Fruit fly (Drosophila melanogaster): Measurements from ENCODE around the gene SkpA.
A peak's percentile ranks its signal among the peaks of the same experiment; 100 is the strongest.

dm6 chrX:620102-620430 is 35.8 kb upstream of the SkpA start, which contains the start of gene spdi:
- TF ChIP-seq CG14711 (tag; optimal IDR thresholded peaks at IDR 0.05) (no peak), Crg-1 (GFP tag; optimal IDR thresholded peaks at IDR 0.05) (no peak), CG1620 (GFP tag; optimal IDR thresholded peaks at IDR 0.05) (no peak), toe (GFP tag; optimal IDR thresholded peaks at IDR 0.05) (no peak), CG11617 (GFP tag; optimal IDR thresholded peaks at IDR 0.05) (no peak), cic (GFP tag; optimal IDR thresholded peaks at IDR 0.05) (no peak), CG5204 (GFP tag; optimal IDR thresholded peaks at IDR 0.05) (no peak), cnc (optimal IDR thresholded peaks at IDR 0.05) (no peak), tj (GFP tag; optimal IDR thresholded peaks at IDR 0.05) (peak; percentile 6)

Data from whole organism, adult.